Worm (Caenorhabditis elegans) whole organism, early embryonic: Measurements from ENCODE around the gene cyp-14A1.

Experiments used
- B0310.2 ChIP-seq: sonication (generic microtip); optimal IDR thresholded peaks from 2 replicates; lab custom pipeline; 2016; ENCODE audit warnings: mild to moderate bottlenecking, missing genetic modification characterization, missing compliant biosample characterization
- F13C5.2 ChIP-seq: sonication (generic microtip); optimal IDR thresholded peaks from 2 replicates; lab custom pipeline; 2017; ENCODE audit warnings: mild to moderate bottlenecking, missing genetic modification characterization, inconsistent platforms, missing compliant biosample characterization
- aly-1 ChIP-seq: sonication (generic microtip); optimal IDR thresholded peaks from 2 replicates; lab custom pipeline; 2016; ENCODE audit warnings: missing genetic modification characterization, missing compliant biosample characterization
- ama-1 ChIP-seq: fragments of 150-350 bp; optimal IDR thresholded peaks from 2 replicates; lab custom pipeline; 2014
- ceh-13 ChIP-seq: fragments of 200-800 bp; sonication (Bioruptor generic); optimal IDR thresholded peaks from 2 replicates; lab custom pipeline; 2018; ENCODE audit warnings: mild to moderate bottlenecking, missing genetic modification characterization, missing compliant biosample characterization
- ceh-36 ChIP-seq: sonication (generic microtip); optimal IDR thresholded peaks from 2 replicates; lab custom pipeline; 2016; ENCODE audit warnings: missing genetic modification characterization, inconsistent platforms, missing compliant biosample characterization
- ets-7 ChIP-seq: sonication (generic microtip); optimal IDR thresholded peaks from 2 replicates; lab custom pipeline; 2016; ENCODE audit warnings: missing genotype, missing genetic modification characterization, missing compliant biosample characterization
- flt-1 ChIP-seq: fragments of 200-800 bp; sonication (Bioruptor generic); IDR thresholded peaks from 2 replicates; pipeline ENCODE4 v1.3.6; 2022; ENCODE audit warnings: missing genetic modification characterization, missing compliant biosample characterization
- hmbx-1 ChIP-seq: sonication (generic microtip); optimal IDR thresholded peaks from 2 replicates; lab custom pipeline; 2016; ENCODE audit warnings: mild to moderate bottlenecking, missing genetic modification characterization, missing compliant biosample characterization
- hmg-4 ChIP-seq: fragments of 200-800 bp; sonication (Bioruptor generic); optimal IDR thresholded peaks from 2 replicates; lab custom pipeline; 2018; ENCODE audit warnings: mild to moderate bottlenecking, missing genetic modification characterization, missing compliant biosample characterization
- hnd-1 ChIP-seq: sonication (generic microtip); optimal IDR thresholded peaks from 2 replicates; lab custom pipeline; 2016; ENCODE audit warnings: missing genetic modification characterization, missing compliant biosample characterization
- pes-1 ChIP-seq: fragments of 200-800 bp; sonication (Bioruptor generic); IDR thresholded peaks from 2 replicates; pipeline ENCODE4 v1.3.6; 2022; ENCODE audit warnings: missing genetic modification reagents, missing genetic modification characterization, missing compliant biosample characterization
- scrt-1 ChIP-seq: fragments of 200-800 bp; sonication (Bioruptor generic); IDR thresholded peaks from 2 replicates; pipeline ENCODE4 v1.3.6; 2022; ENCODE audit warnings: missing genetic modification characterization, missing compliant biosample characterization
- sea-1 ChIP-seq: fragments of 200-800 bp; sonication (Bioruptor generic); conservative IDR thresholded peaks from 2 replicates; pipeline ENCODE4 v1.3.6; 2022; ENCODE audit warnings: missing genetic modification characterization, missing compliant biosample characterization
- tbx-11 ChIP-seq: fragments of 200-800 bp; sonication (Bioruptor generic); IDR thresholded peaks from 2 replicates; pipeline ENCODE4 v1.3.6; 2022; ENCODE audit warnings: missing genetic modification characterization, missing compliant biosample characterization
- tbx-37 ChIP-seq: fragments of 200-800 bp; sonication (Bioruptor generic); conservative IDR thresholded peaks from 2 replicates; pipeline ENCODE4 v1.3.6; 2022; ENCODE audit warnings: missing genetic modification reagents, missing genetic modification characterization, missing compliant biosample characterization
- tra-4 ChIP-seq: sonication (generic microtip); optimal IDR thresholded peaks from 2 replicates; lab custom pipeline; 2017; ENCODE audit warnings: missing genetic modification characterization, missing compliant biosample characterization

The cyp-14A1 gene

DNA sequence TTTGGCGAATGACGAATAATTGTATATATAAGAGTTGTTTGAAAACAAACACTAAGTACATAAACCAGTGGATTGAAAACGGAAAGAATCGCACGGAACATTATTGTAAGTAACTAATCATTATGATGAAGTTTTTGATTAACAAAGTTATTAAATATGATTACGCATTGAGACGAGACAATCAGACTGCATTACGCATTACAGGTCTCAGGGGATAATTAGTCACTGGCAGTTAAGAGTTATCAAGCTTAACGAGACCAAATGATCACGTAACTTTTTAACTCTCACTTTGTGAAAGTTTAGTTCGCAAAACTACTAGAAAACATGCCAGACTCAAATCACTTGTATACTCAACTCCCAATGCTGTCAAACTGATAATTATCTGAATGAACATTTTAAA lies 36.2 kb upstream of the cyp-14A1 start, which contains the start of gene srd-42:
TSS of gene srd-42 (minus strand) at position 101 of the 400 bp plus-strand sequence.
- TF ChIP-seq ets-7 (no peak), aly-1 (tag; lab: Kevin White, UChicago) (no peak), scrt-1 (GFP tag; lab: Robert Waterston, UW) (no peak), flt-1 (no peak)

- TF ChIP-seq ama-1 (lab: Kevin White, UChicago) (no peak), hmg-4 (GFP tag; lab: Kevin White, UChicago) (no peak), tra-4 (tag; lab: Kevin White, UChicago) (no peak), sea-1 (GFP tag; lab: Robert Waterston, UW) (no peak), F13C5.2 (no peak)
Measured at ce11 chrX:13300503-13300902, 33.3 kb upstream of the cyp-14A1 start, which contains the start of gene srd-39. Gene srd-39 (minus strand): TSS chrX:13300603.

ce11 chrX:13294669-13295068 lies 27.5 kb upstream of the cyp-14A1 start, which contains the start of gene srd-36:
Gene srd-36 (minus strand): TSS chrX:13294769.
- TF ChIP-seq tra-4 (tag; lab: Kevin White, UChicago) (no peak), hmg-4 (GFP tag; lab: Kevin White, UChicago) (no peak), ceh-36 (no peak), F13C5.2 (no peak), scrt-1 (GFP tag; lab: Robert Waterston, UW) (no peak), ets-7 (no peak), B0310.2 (tag; lab: Kevin White, UChicago) (no peak), ama-1 (lab: Kevin White, UChicago) (no peak), flt-1 (no peak), tbx-11 (no peak), tbx-37 (GFP tag; lab: Robert Waterston, UW) (no peak), ceh-13 (GFP tag; lab: Kevin White, UChicago) (no peak), hnd-1 (tag; lab: Kevin White, UChicago) (no peak), hmbx-1 (no peak), sea-1 (GFP tag; lab: Robert Waterston, UW) (no peak)

ce11 chrX:13293023-13293422 lies 25.9 kb upstream of the cyp-14A1 start:
- TF ChIP-seq ceh-36 (no peak), tbx-11 (no peak), hnd-1 (tag; lab: Kevin White, UChicago) (no peak), sea-1 (GFP tag; lab: Robert Waterston, UW) (no peak), tra-4 (tag; lab: Kevin White, UChicago) (no peak), ets-7 (no peak), hmbx-1 (no peak), pes-1 (GFP tag; lab: Robert Waterston, UW) (no peak), ama-1 (lab: Kevin White, UChicago) (no peak), B0310.2 (tag; lab: Kevin White, UChicago) (no peak), F13C5.2 (no peak), hmg-4 (GFP tag; lab: Kevin White, UChicago) (no peak), flt-1 (no peak), ceh-13 (GFP tag; lab: Kevin White, UChicago) (no peak)

- TF ChIP-seq tra-4 (tag; lab: Kevin White, UChicago) (no peak), pes-1 (GFP tag; lab: Robert Waterston, UW) (no peak), tbx-37 (GFP tag; lab: Robert Waterston, UW) (no peak), ets-7 (no peak), ama-1 (lab: Kevin White, UChicago) (no peak), ceh-36 (no peak)
Measured at ce11 chrX:13291506-13291905, 24.4 kb upstream of the cyp-14A1 start, which contains the start of gene srd-38. Gene srd-38 (plus strand): TSS chrX:13291806.

DNA sequence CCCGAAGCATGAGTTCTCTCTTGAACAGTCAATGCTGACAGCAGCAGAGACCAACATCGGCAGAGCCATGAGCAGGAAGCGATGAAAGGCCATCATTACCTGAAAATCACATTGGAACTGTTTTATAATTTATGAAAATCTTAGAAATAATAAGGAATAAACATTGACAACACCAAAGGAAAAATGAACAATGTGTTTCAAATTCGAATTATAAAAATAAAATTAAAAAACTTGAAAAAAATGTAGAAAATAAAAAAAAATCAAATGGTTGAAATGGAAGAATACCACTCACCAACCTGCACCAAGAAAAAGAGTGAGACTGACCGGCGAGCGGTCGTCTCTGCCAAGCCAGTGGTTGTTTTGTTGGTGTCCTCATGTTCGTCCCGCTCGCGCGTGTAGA lies 23.4 kb upstream of the cyp-14A1 start, which contains the start of gene R04D3.3:
TSS of gene R04D3.3 (minus strand) at position 101 of the 400 bp plus-strand sequence.
- TF ChIP-seq hnd-1 (tag; lab: Kevin White, UChicago) (no peak), ets-7 (no peak), F13C5.2 (no peak), ama-1 (lab: Kevin White, UChicago) (no peak), ceh-13 (GFP tag; lab: Kevin White, UChicago) (no peak), aly-1 (tag; lab: Kevin White, UChicago) (no peak), tra-4 (tag; lab: Kevin White, UChicago) (no peak), sea-1 (GFP tag; lab: Robert Waterston, UW) (no peak), hmbx-1 (no peak), ceh-36 (no peak), tbx-11 (no peak), flt-1 (no peak), B0310.2 (tag; lab: Kevin White, UChicago) (no peak), hmg-4 (GFP tag; lab: Kevin White, UChicago) (no peak), tbx-37 (GFP tag; lab: Robert Waterston, UW) (no peak), pes-1 (GFP tag; lab: Robert Waterston, UW) (no peak), scrt-1 (GFP tag; lab: Robert Waterston, UW) (no peak)

DNA sequence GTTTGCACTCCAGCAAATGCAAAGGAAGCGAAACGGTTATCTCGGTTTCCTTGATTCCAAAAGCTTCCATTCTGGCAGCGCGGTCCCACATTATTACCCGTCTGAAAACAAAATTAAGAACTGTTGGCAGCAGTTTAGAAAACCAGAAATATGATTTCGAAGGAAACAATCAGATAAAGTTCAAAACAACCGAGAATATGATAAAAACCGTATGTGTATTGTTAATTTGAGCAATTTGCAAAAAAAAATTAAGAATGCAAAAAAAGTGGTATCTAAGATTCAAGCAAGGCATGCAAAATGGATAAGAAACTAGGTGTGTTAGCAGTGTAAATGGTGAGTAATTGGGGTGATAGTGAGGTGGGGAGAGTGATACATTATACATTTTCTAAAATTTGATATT lies 21.6 kb upstream of the cyp-14A1 start, which contains the start of gene R04D3.4:
TSS of gene R04D3.4 (minus strand) at position 101 of the 400 bp plus-strand sequence.
- no peak for TF ChIP-seq hnd-1 (tag; lab: Kevin White, UChicago)
- no peak for TF ChIP-seq ets-7
- TF ChIP-seq tra-4 (tag; lab: Kevin White, UChicago): no peak
- no peak for TF ChIP-seq tbx-37 (GFP tag; lab: Robert Waterston, UW)
- TF ChIP-seq sea-1 (GFP tag; lab: Robert Waterston, UW): no peak
- TF ChIP-seq scrt-1 (GFP tag; lab: Robert Waterston, UW): no peak
- no peak for TF ChIP-seq flt-1
- TF ChIP-seq hmg-4 (GFP tag; lab: Kevin White, UChicago): no peak
- TF ChIP-seq F13C5.2: no peak
- TF ChIP-seq hmbx-1: no peak
- TF ChIP-seq pes-1 (GFP tag; lab: Robert Waterston, UW): no peak
- no peak for TF ChIP-seq aly-1 (tag; lab: Kevin White, UChicago)
- TF ChIP-seq ama-1 (lab: Kevin White, UChicago): no peak
- TF ChIP-seq tbx-11: no peak
- no peak for TF ChIP-seq B0310.2 (tag; lab: Kevin White, UChicago)
- no peak for TF ChIP-seq ceh-13 (GFP tag; lab: Kevin White, UChicago)
